Fruit fly (Drosophila melanogaster) whole organism: ENCODE measurements around the gene CG12766.

ENCODE experiments used
- CG8478 ChIP-seq: fragments of >200 bp; optimal IDR thresholded peaks from 2 replicates; lab custom pipeline; 2018; ENCODE audit warnings: inconsistent platforms
- Dll ChIP-seq: fragments of >200 bp; optimal IDR thresholded peaks from 2 replicates; lab custom pipeline; 2017
- EcR ChIP-seq, 2 experiments: fragments of >200 bp; optimal IDR thresholded peaks; 2 replicates each; lab custom pipeline; 2017; ENCODE audit warnings: missing biosample characterization in 2 of 2, missing genetic modification characterization in 2 of 2, missing genetic modification reagents in 2 of 2
- pan ChIP-seq: fragments of >200 bp; optimal IDR thresholded peaks from 2 replicates; lab custom pipeline; 2017
- psq ChIP-seq: fragments of >200 bp; optimal IDR thresholded peaks from 2 replicates; lab custom pipeline; 2017
- usp ChIP-seq: fragments of >200 bp; optimal IDR thresholded peaks from 2 replicates; lab custom pipeline; 2017; ENCODE audit warnings: missing biosample characterization, missing genetic modification characterization, mixed read lengths

CG12766 gene

dm6 chr3L:3892154-3892624 lies 47.7 kb downstream of the CG12766 start, which contains the start of gene Fie:
Gene Fie, plus strand, starts transcription at chr3L:3892574.
- no peak for TF ChIP-seq EcR (GFP tag; optimal IDR thresholded peaks at IDR 0.05; lab: Kevin White, UChicago)
- TF ChIP-seq psq, result no peak
- no peak for TF ChIP-seq Dll (lab: Kevin White, UChicago)
- no peak for TF ChIP-seq usp (GFP tag; lab: Kevin White, UChicago)
- TF ChIP-seq CG8478 (lab: Kevin White, UChicago), result no peak

dm6 chr3L:3890860-3891259 lies 49.1 kb downstream of the CG12766 start:
- TF ChIP-seq CG8478 (lab: Kevin White, UChicago) (no peak), Dll (lab: Kevin White, UChicago) (no peak), usp (GFP tag; lab: Kevin White, UChicago) (no peak), psq (no peak), EcR (GFP tag; optimal IDR thresholded peaks at IDR 0.05; lab: Kevin White, UChicago) (no peak), pan (lab: Kevin White, UChicago) (no peak)
